Fruit fly (Drosophila melanogaster): ENCODE data around the gene CG43391.

The CG43391 gene

dm6 chr3L:11579919-11580318, 900 bp downstream of the CG43391 start, which contains the start of gene CG43390 (continued):
- no peak for TF ChIP-seq corto (GFP tag; optimal IDR thresholded peaks at IDR 0.05)
- TF ChIP-seq CG12391 (tag; optimal IDR thresholded peaks at IDR 0.05) = peak; percentile 5
- peak; percentile 31 for TF ChIP-seq Sox102F (GFP tag; optimal IDR thresholded peaks at IDR 0.05)
- TF ChIP-seq CG7928 (GFP tag; optimal IDR thresholded peaks at IDR 0.05) = no peak
- TF ChIP-seq Rfx (GFP tag; IDR thresholded peaks at IDR 0.05) = peak; percentile 77; the same call in 1 of the 2 replicates
- peak; percentile 66 for TF ChIP-seq gsb (GFP tag; IDR thresholded peaks at IDR 0.05)
- TF ChIP-seq CG31224 (GFP tag; IDR thresholded peaks at IDR 0.05) = no peak
- peak; percentile 38 for TF ChIP-seq CG15514 (GFP tag; optimal IDR thresholded peaks at IDR 0.05)
- peak; percentile 7 for TF ChIP-seq Camta (GFP tag; optimal IDR thresholded peaks at IDR 0.05)
- TF ChIP-seq CG8281 (tag; optimal IDR thresholded peaks at IDR 0.05) = peak; percentile 14
- peak; percentile 62 for TF ChIP-seq CG17568 (GFP tag; optimal IDR thresholded peaks at IDR 0.05)
- TF ChIP-seq luna (GFP tag; optimal IDR thresholded peaks at IDR 0.05) = peak; percentile 44
- TF ChIP-seq tup (GFP tag; optimal IDR thresholded peaks at IDR 0.05) = no peak
- no peak for TF ChIP-seq psq (GFP tag; optimal IDR thresholded peaks at IDR 0.05)
- TF ChIP-seq grau (tag; optimal IDR thresholded peaks at IDR 0.05) = peak; percentile 58
- peak; percentile 50 for TF ChIP-seq CG18619 (GFP tag; optimal IDR thresholded peaks at IDR 0.05)
- TF ChIP-seq Oaz (GFP tag; IDR thresholded peaks at IDR 0.05) = no peak
- no peak for TF ChIP-seq CG34376 (GFP tag; optimal IDR thresholded peaks at IDR 0.05)
- peak; percentile 39 for TF ChIP-seq sug (tag; optimal IDR thresholded peaks at IDR 0.05)
- TF ChIP-seq CG8359 (GFP tag; optimal IDR thresholded peaks at IDR 0.05; ENCODE audit: borderline replicate concordance) = no peak
- peak; percentile 78 for TF ChIP-seq CG10147 (GFP tag; optimal IDR thresholded peaks at IDR 0.05)
- peak; percentile 16 for TF ChIP-seq her (GFP tag; optimal IDR thresholded peaks at IDR 0.05)
- TF ChIP-seq CG1233 (GFP tag; optimal IDR thresholded peaks at IDR 0.05) = peak; percentile 52
- TF ChIP-seq Dip3 (GFP tag; optimal IDR thresholded peaks at IDR 0.05) = no peak
- TF ChIP-seq maf-S (GFP tag; optimal IDR thresholded peaks at IDR 0.05) = peak; percentile 7
- no peak for TF ChIP-seq jumu (GFP tag; optimal IDR thresholded peaks at IDR 0.05)
- peak; percentile 40 for TF ChIP-seq exex (tag; optimal IDR thresholded peaks at IDR 0.05)
- TF ChIP-seq B-H1 (GFP tag; IDR thresholded peaks at IDR 0.05) = no peak
- TF ChIP-seq B-H2 (GFP tag; optimal IDR thresholded peaks at IDR 0.05) = peak; percentile 69
- TF ChIP-seq CG2120 (GFP tag; optimal IDR thresholded peaks at IDR 0.05) = peak; percentile 59
- TF ChIP-seq CG7987 (GFP tag; optimal IDR thresholded peaks at IDR 0.05) = peak; percentile 56
- TF ChIP-seq lab (GFP tag; optimal IDR thresholded peaks at IDR 0.05) = peak; percentile 88
- peak; percentile 92 for TF ChIP-seq fd3F (GFP tag; optimal IDR thresholded peaks at IDR 0.05)
- TF ChIP-seq Nf-YC (tag; optimal IDR thresholded peaks at IDR 0.05) = no peak
- TF ChIP-seq gem (tag; optimal IDR thresholded peaks at IDR 0.05) = peak; percentile 59
- TF ChIP-seq dpn (GFP tag; optimal IDR thresholded peaks at IDR 0.05) = peak in 1 of 2 experiments; percentile 31
- peak; percentile 4 for TF ChIP-seq slou (GFP tag; optimal IDR thresholded peaks at IDR 0.05)
- TF ChIP-seq CG15269 (tag; optimal IDR thresholded peaks at IDR 0.05) = peak; percentile 72
- no peak for TF ChIP-seq pita (GFP tag; optimal IDR thresholded peaks at IDR 0.05)
- TF ChIP-seq CG18599 (GFP tag; optimal IDR thresholded peaks at IDR 0.05) = peak; percentile 76
- TF ChIP-seq CG12299 (tag; optimal IDR thresholded peaks at IDR 0.05) = peak; percentile 69
- TF ChIP-seq PHDP (tag; optimal IDR thresholded peaks at IDR 0.05) = peak; percentile 76
- TF ChIP-seq ap (GFP tag; IDR thresholded peaks at IDR 0.05) = no peak
- TF ChIP-seq hb (GFP tag; IDR thresholded peaks at IDR 0.05; ENCODE audit: partially characterized antibody) = no peak
- peak; percentile 11 for TF ChIP-seq CG1792 (GFP tag; optimal IDR thresholded peaks at IDR 0.05)
- TF ChIP-seq CG7839 (tag; optimal IDR thresholded peaks at IDR 0.05) = peak; percentile 12
- TF ChIP-seq Asciz (GFP tag; optimal IDR thresholded peaks at IDR 0.05) = peak; percentile 87
- TF ChIP-seq CG17385 (GFP tag; optimal IDR thresholded peaks at IDR 0.05) = peak; percentile 47
- no peak for TF ChIP-seq bsh (GFP tag; optimal IDR thresholded peaks at IDR 0.05)
- no peak for TF ChIP-seq Ssrp (tag; optimal IDR thresholded peaks at IDR 0.05)
